Fruit fly (Drosophila melanogaster): ENCODE results near the gene CG12017.
A peak's percentile ranks its signal among the peaks of the same experiment; 100 is the strongest.

DNA sequence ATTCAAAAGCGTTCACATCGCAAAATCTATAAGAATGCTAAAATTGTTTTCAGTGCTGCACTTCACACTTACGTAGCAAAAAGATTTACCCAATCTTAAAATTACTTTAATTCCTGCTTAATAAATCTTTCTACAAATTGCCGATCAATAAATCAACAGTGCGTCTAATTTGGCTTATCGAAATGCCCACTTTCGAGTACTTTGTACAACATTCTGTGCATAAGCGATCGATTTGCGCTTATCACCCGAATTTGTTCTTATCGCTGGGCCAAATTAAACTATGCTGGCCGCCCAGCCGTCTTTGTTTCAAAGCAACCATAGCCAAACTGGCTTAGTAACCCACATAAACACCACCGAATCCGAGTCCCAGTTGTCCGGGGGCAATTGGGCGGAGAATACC lies 26.5 kb downstream of the CG12017 start:
- TF ChIP-seq Mnt (GFP tag; optimal IDR thresholded peaks at IDR 0.05): no peak
- TF ChIP-seq CG33017 (tag; optimal IDR thresholded peaks at IDR 0.05): no peak
- no peak for TF ChIP-seq Hr96 (GFP tag; optimal IDR thresholded peaks at IDR 0.05)
- no peak for TF ChIP-seq ovo (GFP tag; optimal IDR thresholded peaks at IDR 0.05)
- no peak for TF ChIP-seq pad (GFP tag; optimal IDR thresholded peaks at IDR 0.05)
- TF ChIP-seq Clk (GFP tag; optimal IDR thresholded peaks at IDR 0.05): no peak
- TF ChIP-seq kay (GFP tag; ENCODE audit: borderline replicate concordance): peak; percentile 14
